Worm (Caenorhabditis elegans) whole organism, midembryonic: ENCODE data around the gene nspg-5.

Source experiments
- T22C8.4 ChIP-seq: fragments of 200-800 bp; sonication (Bioruptor generic); IDR thresholded peaks from 2 replicates; pipeline ENCODE4 v1.3.6; 2022; ENCODE audit warnings: missing genetic modification characterization, missing compliant biosample characterization
- cog-1 ChIP-seq: sonication (generic microtip); optimal IDR thresholded peaks from 2 replicates; lab custom pipeline; 2016; ENCODE audit warnings: missing genetic modification characterization, missing compliant biosample characterization
- flt-1 ChIP-seq: fragments of 200-800 bp; sonication (Bioruptor generic); IDR thresholded peaks from 2 replicates; pipeline ENCODE4 v1.3.6; 2022; ENCODE audit warnings: missing genetic modification characterization, missing compliant biosample characterization
- klf-2 ChIP-seq: fragments of 200-800 bp; sonication (Bioruptor generic); conservative IDR thresholded peaks from 2 replicates; pipeline ENCODE4 v1.3.6; 2022; ENCODE audit warnings: missing genetic modification reagents, missing genetic modification characterization, missing compliant biosample characterization
- med-1 ChIP-seq: sonication (generic microtip); optimal IDR thresholded peaks from 2 replicates; lab custom pipeline; 2017; ENCODE audit warnings: missing genetic modification characterization, mild to moderate bottlenecking, missing compliant biosample characterization, antibody characterized with exemption, missing genetic modification reagents; ENCODE audit not compliant: insufficient read depth
- ref-1 ChIP-seq: fragments of 200-800 bp; sonication (Bioruptor generic); conservative IDR thresholded peaks from 2 replicates; pipeline ENCODE4 v1.3.6; 2022; ENCODE audit warnings: missing genetic modification reagents, missing genetic modification characterization, missing compliant biosample characterization
- tab-1 ChIP-seq: fragments of 200-800 bp; sonication (Bioruptor generic); IDR thresholded peaks from 2 replicates; pipeline ENCODE4 v1.3.6; 2022; ENCODE audit warnings: missing genetic modification characterization, missing compliant biosample characterization
- ztf-23 ChIP-seq: fragments of 200-800 bp; sonication (Bioruptor generic); IDR thresholded peaks from 2 replicates; pipeline ENCODE4 v1.3.6; 2022; ENCODE audit warnings: missing genetic modification reagents, missing genetic modification characterization, missing compliant biosample characterization
- ztf-29 ChIP-seq: fragments of 200-800 bp; sonication (Bioruptor generic); IDR thresholded peaks from 2 replicates; pipeline ENCODE4 v1.3.6; 2022; ENCODE audit warnings: missing genetic modification reagents, missing genetic modification characterization, missing compliant biosample characterization

The nspg-5 gene

ce11 chrX:2981715-2982114, at the start of gene nspg-5:
Gene nspg-5 (plus strand): TSS chrX:2982015.
- TF ChIP-seq med-1 (no peak), ref-1 (GFP tag; lab: Robert Waterston, UW) (no peak)

ce11 chrX:2933061-2933460, 48.8 kb upstream of the nspg-5 start, which contains the start of gene fard-1:
Gene fard-1 (plus strand): TSS chrX:2933361.
- no peak for TF ChIP-seq ztf-23 (GFP tag; lab: Robert Waterston, UW)
- TF ChIP-seq ztf-29 (GFP tag; lab: Robert Waterston, UW): no peak
- no peak for TF ChIP-seq med-1

ce11 chrX:2939085-2939484, 42.7 kb upstream of the nspg-5 start:
- TF ChIP-seq flt-1 (GFP tag; lab: Robert Waterston, UW) (no peak), T22C8.4 (no peak), med-1 (no peak), ztf-29 (GFP tag; lab: Robert Waterston, UW) (no peak), klf-2 (no peak), tab-1 (no peak), cog-1 (tag; lab: Kevin White, UChicago) (no peak), ref-1 (GFP tag; lab: Robert Waterston, UW) (no peak), ztf-23 (GFP tag; lab: Robert Waterston, UW) (no peak)

ce11 chrX:2939526-2939925, 42.3 kb upstream of the nspg-5 start:
- TF ChIP-seq T22C8.4: no peak

- TF ChIP-seq tab-1: no peak
- no peak for TF ChIP-seq cog-1 (tag; lab: Kevin White, UChicago)
- no peak for TF ChIP-seq ztf-23 (GFP tag; lab: Robert Waterston, UW)
- no peak for TF ChIP-seq ztf-29 (GFP tag; lab: Robert Waterston, UW)
- no peak for TF ChIP-seq klf-2
Measured at ce11 chrX:2940572-2940971, 41.2 kb upstream of the nspg-5 start, which contains the start of gene pfk-1.1. Gene pfk-1.1 (plus strand): TSS chrX:2940872.

- TF ChIP-seq ref-1 (GFP tag; lab: Robert Waterston, UW) (no peak), med-1 (no peak), cog-1 (tag; lab: Kevin White, UChicago) (no peak), flt-1 (GFP tag; lab: Robert Waterston, UW) (no peak), T22C8.4 (no peak), tab-1 (no peak), ztf-23 (GFP tag; lab: Robert Waterston, UW) (no peak), ztf-29 (GFP tag; lab: Robert Waterston, UW) (no peak), klf-2 (no peak)
Measured at ce11 chrX:2942327-2942726, 39.5 kb upstream of the nspg-5 start.

ce11 chrX:2943611-2944010, 38.2 kb upstream of the nspg-5 start:
- no peak for TF ChIP-seq med-1
- TF ChIP-seq klf-2: no peak
- TF ChIP-seq ztf-23 (GFP tag; lab: Robert Waterston, UW): no peak
- no peak for TF ChIP-seq flt-1 (GFP tag; lab: Robert Waterston, UW)
- TF ChIP-seq cog-1 (tag; lab: Kevin White, UChicago): no peak
- no peak for TF ChIP-seq ztf-29 (GFP tag; lab: Robert Waterston, UW)
- TF ChIP-seq T22C8.4: no peak
- TF ChIP-seq ref-1 (GFP tag; lab: Robert Waterston, UW): no peak
- no peak for TF ChIP-seq tab-1

ce11 chrX:2945950-2946349, 35.9 kb upstream of the nspg-5 start:
- no peak for TF ChIP-seq ztf-23 (GFP tag; lab: Robert Waterston, UW)
- no peak for TF ChIP-seq med-1

ce11 chrX:2946508-2947005, 35.3 kb upstream of the nspg-5 start, which contains the start of the genes Y41G9A.10 and Y41G9A.5:
Gene Y41G9A.10 (minus strand): TSS chrX:2946558.
Gene Y41G9A.5 (plus strand): TSS chrX:2946667.
- TF ChIP-seq cog-1 (tag; lab: Kevin White, UChicago) (no peak), T22C8.4 (no peak), ztf-23 (GFP tag; lab: Robert Waterston, UW) (no peak), med-1 (no peak), klf-2 (no peak), tab-1 (no peak), ztf-29 (GFP tag; lab: Robert Waterston, UW) (no peak), flt-1 (GFP tag; lab: Robert Waterston, UW) (no peak), ref-1 (GFP tag; lab: Robert Waterston, UW) (no peak)

ce11 chrX:2950234-2950633, 31.6 kb upstream of the nspg-5 start:
- no peak for TF ChIP-seq klf-2
- TF ChIP-seq tab-1: no peak
- TF ChIP-seq cog-1 (tag; lab: Kevin White, UChicago): no peak
- no peak for TF ChIP-seq ztf-23 (GFP tag; lab: Robert Waterston, UW)
- TF ChIP-seq T22C8.4: no peak
- no peak for TF ChIP-seq ztf-29 (GFP tag; lab: Robert Waterston, UW)

ce11 chrX:2953522-2954032, 28.2 kb upstream of the nspg-5 start:
- TF ChIP-seq klf-2 (no peak), ref-1 (GFP tag; lab: Robert Waterston, UW) (no peak), tab-1 (no peak), ztf-29 (GFP tag; lab: Robert Waterston, UW) (no peak), flt-1 (GFP tag; lab: Robert Waterston, UW) (no peak), med-1 (no peak), ztf-23 (GFP tag; lab: Robert Waterston, UW) (no peak), T22C8.4 (no peak), cog-1 (tag; lab: Kevin White, UChicago) (no peak)
